Worm (Caenorhabditis elegans) whole organism, early embryonic: Measurements from ENCODE around the gene srg-46.

Source experiments
- B0310.2 ChIP-seq: sonication (generic microtip); optimal IDR thresholded peaks from 2 replicates; lab custom pipeline; 2016; ENCODE audit warnings: mild to moderate bottlenecking, missing genetic modification characterization, missing compliant biosample characterization
- F13C5.2 ChIP-seq: sonication (generic microtip); optimal IDR thresholded peaks from 2 replicates; lab custom pipeline; 2017; ENCODE audit warnings: mild to moderate bottlenecking, missing genetic modification characterization, inconsistent platforms, missing compliant biosample characterization
- aly-1 ChIP-seq: sonication (generic microtip); optimal IDR thresholded peaks from 2 replicates; lab custom pipeline; 2016; ENCODE audit warnings: missing genetic modification characterization, missing compliant biosample characterization
- ama-1 ChIP-seq: fragments of 150-350 bp; optimal IDR thresholded peaks from 2 replicates; lab custom pipeline; 2014
- ceh-36 ChIP-seq: sonication (generic microtip); optimal IDR thresholded peaks from 2 replicates; lab custom pipeline; 2016; ENCODE audit warnings: missing genetic modification characterization, inconsistent platforms, missing compliant biosample characterization
- ets-7 ChIP-seq: sonication (generic microtip); optimal IDR thresholded peaks from 2 replicates; lab custom pipeline; 2016; ENCODE audit warnings: missing genotype, missing genetic modification characterization, missing compliant biosample characterization
- flt-1 ChIP-seq: fragments of 200-800 bp; sonication (Bioruptor generic); IDR thresholded peaks from 2 replicates; pipeline ENCODE4 v1.3.6; 2022; ENCODE audit warnings: missing genetic modification characterization, missing compliant biosample characterization
- hmbx-1 ChIP-seq: sonication (generic microtip); optimal IDR thresholded peaks from 2 replicates; lab custom pipeline; 2016; ENCODE audit warnings: mild to moderate bottlenecking, missing genetic modification characterization, missing compliant biosample characterization
- pes-1 ChIP-seq: fragments of 200-800 bp; sonication (Bioruptor generic); IDR thresholded peaks from 2 replicates; pipeline ENCODE4 v1.3.6; 2022; ENCODE audit warnings: missing genetic modification reagents, missing genetic modification characterization, missing compliant biosample characterization
- sea-1 ChIP-seq: fragments of 200-800 bp; sonication (Bioruptor generic); conservative IDR thresholded peaks from 2 replicates; pipeline ENCODE4 v1.3.6; 2022; ENCODE audit warnings: missing genetic modification characterization, missing compliant biosample characterization
- tbx-11 ChIP-seq: fragments of 200-800 bp; sonication (Bioruptor generic); IDR thresholded peaks from 2 replicates; pipeline ENCODE4 v1.3.6; 2022; ENCODE audit warnings: missing genetic modification characterization, missing compliant biosample characterization
- tbx-37 ChIP-seq: fragments of 200-800 bp; sonication (Bioruptor generic); conservative IDR thresholded peaks from 2 replicates; pipeline ENCODE4 v1.3.6; 2022; ENCODE audit warnings: missing genetic modification reagents, missing genetic modification characterization, missing compliant biosample characterization
- tra-4 ChIP-seq: sonication (generic microtip); optimal IDR thresholded peaks from 2 replicates; lab custom pipeline; 2017; ENCODE audit warnings: missing genetic modification characterization, missing compliant biosample characterization

- TF ChIP-seq ceh-36 (tag; lab: Kevin White, UChicago) (no peak), ama-1 (lab: Kevin White, UChicago) (no peak), tbx-37 (GFP tag; lab: Robert Waterston, UW) (no peak), F13C5.2 (tag; lab: Kevin White, UChicago) (no peak), flt-1 (GFP tag; lab: Robert Waterston, UW) (no peak), pes-1 (no peak), aly-1 (tag; lab: Kevin White, UChicago) (no peak), hmbx-1 (no peak), tbx-11 (GFP tag; lab: Robert Waterston, UW) (no peak), ets-7 (tag; lab: Kevin White, UChicago) (no peak), B0310.2 (tag; lab: Kevin White, UChicago) (no peak), tra-4 (no peak), sea-1 (GFP tag; lab: Robert Waterston, UW) (no peak)
These were observed 29.1 kb upstream of the srg-46 start for ce11 chrV:13334447-13334846.
